Fruit fly (Drosophila melanogaster): ENCODE measurements around the gene CG10097.

The CG10097 gene

dm6 chr3R:12398620-12399247, 3.0 kb upstream of the CG10097 start, which contains the start of gene Cyp9f3 (continued):
- TF ChIP-seq cg (GFP tag; optimal IDR thresholded peaks at IDR 0.05) (peak; percentile 40), CG15601 (tag; optimal IDR thresholded peaks at IDR 0.05) (no peak), bbx (GFP tag; IDR thresholded peaks at IDR 0.05; ENCODE audit: partially characterized antibody) (0 out of 2 replicates have a peak, but pooled peaks have one; percentile 9), salm (tag; optimal IDR thresholded peaks at IDR 0.05) (no peak), CG10209 (GFP tag; optimal IDR thresholded peaks at IDR 0.05) (no peak), CG32767 (GFP tag; IDR thresholded peaks at IDR 0.05) (0 out of 2 replicates have a peak, but pooled peaks have one; percentile 9), C15 (GFP tag; IDR thresholded peaks at IDR 0.05) (no peak), Oaz (GFP tag; IDR thresholded peaks at IDR 0.05) (no peak), tgo (GFP tag; IDR thresholded peaks at IDR 0.05) (no peak), pnt (GFP tag; optimal IDR thresholded peaks at IDR 0.05) (no peak), CG17385 (GFP tag; optimal IDR thresholded peaks at IDR 0.05) (no peak), NC2β (GFP tag; optimal IDR thresholded peaks at IDR 0.05) (no peak), z (GFP tag; IDR thresholded peaks at IDR 0.05) (peak; percentile 88), Usf (GFP tag; optimal IDR thresholded peaks at IDR 0.05) (no peak), sisA (GFP tag; IDR thresholded peaks at IDR 0.05) (no peak), CG4707 (GFP tag; optimal IDR thresholded peaks at IDR 0.05) (no peak), p53 (GFP tag; optimal IDR thresholded peaks at IDR 0.05) (no peak), ATbp (GFP tag; optimal IDR thresholded peaks at IDR 0.05) (no peak), scrt (GFP tag; optimal IDR thresholded peaks at IDR 0.05) (no peak), so (GFP tag; IDR thresholded peaks at IDR 0.05) (no peak), CG4424 (GFP tag; optimal IDR thresholded peaks at IDR 0.05) (no peak), maf-S (GFP tag; optimal IDR thresholded peaks at IDR 0.05) (no peak), Blimp-1 (GFP tag; optimal IDR thresholded peaks at IDR 0.05) (no peak), CG8359 (GFP tag; optimal IDR thresholded peaks at IDR 0.05; ENCODE audit: borderline replicate concordance) (no peak), MTF-1 (GFP tag; optimal IDR thresholded peaks at IDR 0.05; ENCODE audit: borderline replicate concordance) (peak; percentile 22), bigmax (GFP tag; optimal IDR thresholded peaks at IDR 0.05) (no peak), CG3838 (GFP tag; optimal IDR thresholded peaks at IDR 0.05) (peak; percentile 10), CG11093 (GFP tag; IDR thresholded peaks at IDR 0.05) (no peak), CG10543 (GFP tag; optimal IDR thresholded peaks at IDR 0.05) (peak; percentile 79), ewg (GFP tag; optimal IDR thresholded peaks at IDR 0.05) (no peak), Ptx1 (GFP tag; IDR thresholded peaks at IDR 0.05) (no peak), ftz-f1 (GFP tag; optimal IDR thresholded peaks at IDR 0.05) (peak; percentile 75), pum (GFP tag; optimal IDR thresholded peaks at IDR 0.05) (no peak), CG13287 (GFP tag; IDR thresholded peaks at IDR 0.05; ENCODE audit: partially characterized antibody) (peak; percentile 25; the same call in 1 of the 2 replicates), CG18011 (GFP tag; optimal IDR thresholded peaks at IDR 0.05) (peak; percentile 9), gro (GFP tag; optimal IDR thresholded peaks at IDR 0.05) (peak; percentile 14), CG31365 (tag; optimal IDR thresholded peaks at IDR 0.05) (no peak), CG12155 (GFP tag; optimal IDR thresholded peaks at IDR 0.05) (no peak), Max (GFP tag; optimal IDR thresholded peaks at IDR 0.05) (no peak), Drgx (GFP tag; IDR thresholded peaks at IDR 0.05) (no peak), CG3163 (GFP tag; optimal IDR thresholded peaks at IDR 0.05) (no peak), Mes4 (GFP tag; optimal IDR thresholded peaks at IDR 0.05) (no peak), Atf6 (GFP tag; IDR thresholded peaks at IDR 0.05) (0 out of 2 replicates have a peak, but pooled peaks have one; percentile 7), danr (GFP tag; IDR thresholded peaks at IDR 0.05) (no peak), CG42726 (GFP tag; IDR thresholded peaks at IDR 0.05; ENCODE audit: partially characterized antibody) (peak; percentile 46; the same call in 1 of the 2 replicates), HmgZ (tag; optimal IDR thresholded peaks at IDR 0.05) (peak; percentile 13), CG13123 (GFP tag; optimal IDR thresholded peaks at IDR 0.05) (no peak), CG10654 (GFP tag; optimal IDR thresholded peaks at IDR 0.05) (no peak), Hr39 (optimal IDR thresholded peaks at IDR 0.05) (no peak), Jarid2 (GFP tag; optimal IDR thresholded peaks at IDR 0.05) (peak; percentile 54)
